Fruit fly (Drosophila melanogaster): ENCODE data around the gene Cog3.

dm6 chr2L:3449555-3450320 lies 7.1 kb downstream of the Cog3 start, which contains the start of gene Snx1:
- TF ChIP-seq Mnt (GFP tag; optimal IDR thresholded peaks at IDR 0.05) (no peak), CG33017 (tag; optimal IDR thresholded peaks at IDR 0.05) (no peak), CG14711 (tag; optimal IDR thresholded peaks at IDR 0.05) (no peak), CG11617 (GFP tag; optimal IDR thresholded peaks at IDR 0.05) (no peak), tj (GFP tag; optimal IDR thresholded peaks at IDR 0.05) (no peak), toe (GFP tag; optimal IDR thresholded peaks at IDR 0.05) (no peak), Hr96 (GFP tag; optimal IDR thresholded peaks at IDR 0.05) (no peak), kay (GFP tag; ENCODE audit: borderline replicate concordance) (no peak), CG5204 (GFP tag; optimal IDR thresholded peaks at IDR 0.05) (no peak), bab1 (GFP tag; optimal IDR thresholded peaks at IDR 0.05) (peak; percentile 49), ovo (GFP tag; optimal IDR thresholded peaks at IDR 0.05) (no peak), pad (GFP tag; optimal IDR thresholded peaks at IDR 0.05) (no peak), CG7045 (GFP tag; optimal IDR thresholded peaks at IDR 0.05) (no peak), CG7101 (tag; optimal IDR thresholded peaks at IDR 0.05) (no peak)

Measured in whole organism, adult.